Worm (Caenorhabditis elegans): Measurements from ENCODE around the gene W07A12.8.

W07A12.8 gene

ce11 chrII:9137803-9138202 lies 27.8 kb downstream of the W07A12.8 start, which contains the start of gene C16D2.3:
C16D2.3 (plus strand) TSS chrII:9138103.
- TF ChIP-seq aha-1 (tag; optimal IDR thresholded peaks at IDR 0.05): no peak
- no peak for TF ChIP-seq ztf-4 (tag; optimal IDR thresholded peaks at IDR 0.05)
- TF ChIP-seq dpl-1 (GFP tag; optimal IDR thresholded peaks at IDR 0.05): no peak
- TF ChIP-seq pax-3 (tag; optimal IDR thresholded peaks at IDR 0.05): no peak
- TF ChIP-seq swsn-7 (tag; optimal IDR thresholded peaks at IDR 0.05): no peak
- no peak for TF ChIP-seq F16B12.6 (tag; optimal IDR thresholded peaks at IDR 0.05)
- no peak for TF ChIP-seq snu-23 (GFP tag; optimal IDR thresholded peaks at IDR 0.05)
- no peak for TF ChIP-seq nhr-47 (tag; optimal IDR thresholded peaks at IDR 0.05)

ce11 chrII:9135878-9136277 lies 29.7 kb downstream of the W07A12.8 start, which contains the start of gene nlp-78:
nlp-78 (plus strand) TSS chrII:9136178.
- TF ChIP-seq ets-5 (GFP tag; IDR thresholded peaks at IDR 0.05) (no peak), lin-14 (GFP tag; optimal IDR thresholded peaks at IDR 0.05) (no peak), C04F5.9 (tag; optimal IDR thresholded peaks at IDR 0.05) (no peak), nhr-47 (tag; optimal IDR thresholded peaks at IDR 0.05) (no peak), fkh-10 (GFP tag; optimal IDR thresholded peaks at IDR 0.05) (no peak), unc-30 (tag; optimal IDR thresholded peaks at IDR 0.05) (no peak), fkh-4 (tag; optimal IDR thresholded peaks at IDR 0.05; ENCODE audit: borderline replicate concordance) (no peak), xbp-1 (tag; optimal IDR thresholded peaks at IDR 0.05) (no peak), aha-1 (tag; optimal IDR thresholded peaks at IDR 0.05) (no peak), mep-1 (tag; optimal IDR thresholded peaks at IDR 0.05) (no peak), hlh-4 (tag; optimal IDR thresholded peaks at IDR 0.05) (no peak), skn-1 (tag; optimal IDR thresholded peaks at IDR 0.05) (no peak), lin-15B (tag; optimal IDR thresholded peaks at IDR 0.05) (no peak), hlh-17 (GFP tag; optimal IDR thresholded peaks at IDR 0.05; ENCODE audit: borderline replicate concordance) (no peak), nhr-77 (tag; optimal IDR thresholded peaks at IDR 0.05) (no peak), mab-9 (GFP tag; IDR thresholded peaks at IDR 0.05) (no peak), unc-130 (tag; optimal IDR thresholded peaks at IDR 0.05) (no peak), ztf-4 (tag; optimal IDR thresholded peaks at IDR 0.05) (no peak)

- TF ChIP-seq ceh-63 (GFP tag; optimal IDR thresholded peaks at IDR 0.05) (no peak), dpl-1 (GFP tag; optimal IDR thresholded peaks at IDR 0.05) (no peak), snu-23 (GFP tag; optimal IDR thresholded peaks at IDR 0.05) (no peak), ztf-4 (tag; optimal IDR thresholded peaks at IDR 0.05) (no peak), elt-2 (tag; optimal IDR thresholded peaks at IDR 0.05) (no peak), mdl-1 (tag; optimal IDR thresholded peaks at IDR 0.05) (no peak), fkh-4 (tag; optimal IDR thresholded peaks at IDR 0.05; ENCODE audit: borderline replicate concordance) (no peak), mep-1 (tag; optimal IDR thresholded peaks at IDR 0.05) (no peak), rnt-1 (tag; optimal IDR thresholded peaks at IDR 0.05) (no peak), ceh-88 (GFP tag; IDR thresholded peaks at IDR 0.05) (no peak), tlp-1 (tag; optimal IDR thresholded peaks at IDR 0.05) (no peak), fos-1 (tag; optimal IDR thresholded peaks at IDR 0.05) (no peak)
Measured at ce11 chrII:9132338-9132737, 33.3 kb downstream of the W07A12.8 start.

ce11 chrII:9131363-9131762 lies 34.2 kb downstream of the W07A12.8 start, which contains the start of gene C16D2.1:
C16D2.1 (plus strand) TSS chrII:9131663.
- no peak for TF ChIP-seq fos-1 (tag; optimal IDR thresholded peaks at IDR 0.05)
- no peak for TF ChIP-seq vab-15 (tag; optimal IDR thresholded peaks at IDR 0.05)
- no peak for TF ChIP-seq unc-98 (GFP tag; IDR thresholded peaks at IDR 0.05)

ce11 chrII:9130339-9130738 lies 35.3 kb downstream of the W07A12.8 start:
- TF ChIP-seq fos-1 (tag; optimal IDR thresholded peaks at IDR 0.05) (peak; percentile 11), unc-62 (GFP tag; optimal IDR thresholded peaks at IDR 0.05) (no peak), fkh-8 (tag; optimal IDR thresholded peaks at IDR 0.05) (peak; percentile 61), blmp-1 (tag; optimal IDR thresholded peaks at IDR 0.05) (peak; percentile 37), lin-14 (GFP tag; optimal IDR thresholded peaks at IDR 0.05) (peak; percentile 21), lsy-2 (tag; optimal IDR thresholded peaks at IDR 0.05) (no peak), dsc-1 (tag; optimal IDR thresholded peaks at IDR 0.05) (peak; percentile 56), ces-1 (GFP tag; optimal IDR thresholded peaks at IDR 0.05) (no peak), ztf-4 (tag; optimal IDR thresholded peaks at IDR 0.05) (no peak)
